Worm (Caenorhabditis elegans) whole organism, L2 larva: ENCODE results near the gene hpo-26.
"Not testable (repeated sequence)": the region's sequence is repeated elsewhere in the genome, so short reads cannot be mapped to it uniquely, and the experiment has no call there.

Experiments
- C34F6.9 ChIP-seq: fragments of 150-350 bp; optimal IDR thresholded peaks from 2 replicates; lab custom pipeline; 2014; ENCODE audit warnings: missing biosample characterization, missing genetic modification characterization
- F13H6.1 ChIP-seq: sonication (generic microtip); optimal IDR thresholded peaks from 2 replicates; lab custom pipeline; 2016; ENCODE audit warnings: missing genetic modification characterization, missing compliant biosample characterization
- ZK546.5 ChIP-seq: sonication (generic microtip); optimal IDR thresholded peaks from 2 replicates; lab custom pipeline; 2017; ENCODE audit warnings: missing biosample characterization, missing genetic modification characterization
- alr-1 ChIP-seq: fragments of 150-350 bp; optimal IDR thresholded peaks from 2 replicates; lab custom pipeline; 2014; ENCODE audit warnings: missing biosample characterization, missing genetic modification characterization
- ama-1 ChIP-seq: fragments of 150-350 bp; optimal IDR thresholded peaks from 2 replicates; lab custom pipeline; 2018; ENCODE audit warnings: inconsistent platforms
- blmp-1 ChIP-seq: sonication (generic microtip); optimal IDR thresholded peaks from 2 replicates; lab custom pipeline; 2017; ENCODE audit warnings: missing genetic modification characterization, mild to moderate bottlenecking, missing compliant biosample characterization, antibody characterized with exemption, moderate library complexity; ENCODE audit not compliant: insufficient read depth
- ceh-82 ChIP-seq: fragments of 150-350 bp; optimal IDR thresholded peaks from 2 replicates; lab custom pipeline; 2014; ENCODE audit warnings: missing biosample characterization, missing genetic modification characterization
- crh-2 ChIP-seq: sonication (generic microtip); optimal IDR thresholded peaks from 2 replicates; lab custom pipeline; 2017; ENCODE audit warnings: missing biosample characterization, missing genetic modification characterization
- elt-1 ChIP-seq: fragments of 150-350 bp; optimal IDR thresholded peaks from 2 replicates; lab custom pipeline; 2014; ENCODE audit warnings: missing biosample characterization, missing genetic modification characterization
- elt-3 ChIP-seq: sonication (generic microtip); optimal IDR thresholded peaks from 2 replicates; lab custom pipeline; 2017; ENCODE audit warnings: missing biosample characterization, missing genetic modification characterization
- fos-1 ChIP-seq: fragments of 150-350 bp; optimal IDR thresholded peaks from 2 replicates; lab custom pipeline; 2014; ENCODE audit warnings: missing biosample characterization, missing genetic modification characterization
- lsy-2 ChIP-seq, 2 experiments: fragments of 150-350 bp in 1 of 2; sonication (generic microtip) in 1 of 2; optimal IDR thresholded peaks; 2 replicates each; lab custom pipeline; 2014 to 2017; ENCODE audit warnings: missing biosample characterization in 2 of 2, missing genetic modification characterization in 2 of 2
- mab-5 ChIP-seq: fragments of 150-350 bp; optimal IDR thresholded peaks from 2 replicates; lab custom pipeline; 2014; ENCODE audit warnings: missing biosample characterization, missing genetic modification characterization
- mbf-1 ChIP-seq: sonication (generic microtip); optimal IDR thresholded peaks from 2 replicates; lab custom pipeline; 2017; ENCODE audit warnings: missing biosample characterization, missing genetic modification characterization
- mdl-1 ChIP-seq, 2 experiments: fragments of 150-350 bp in 1 of 2; sonication (generic microtip) in 1 of 2; optimal IDR thresholded peaks; 2 replicates each; lab custom pipeline; 2017; ENCODE audit warnings: missing biosample characterization in 2 of 2, missing genetic modification characterization in 2 of 2
- nhr-10 ChIP-seq: sonication (generic microtip); optimal IDR thresholded peaks from 2 replicates; lab custom pipeline; 2017; ENCODE audit warnings: missing biosample characterization, missing genetic modification characterization
- nhr-11 ChIP-seq: fragments of 150-350 bp; optimal IDR thresholded peaks from 2 replicates; lab custom pipeline; 2014; ENCODE audit warnings: missing biosample characterization, missing genetic modification characterization
- nhr-12 ChIP-seq: fragments of 150-350 bp; optimal IDR thresholded peaks from 2 replicates; lab custom pipeline; 2014; ENCODE audit warnings: missing biosample characterization, missing genetic modification characterization
- nhr-129 ChIP-seq: fragments of 150-350 bp; optimal IDR thresholded peaks from 2 replicates; lab custom pipeline; 2014; ENCODE audit warnings: missing biosample characterization, missing genetic modification characterization
- nhr-21 ChIP-seq: fragments of 150-350 bp; optimal IDR thresholded peaks from 2 replicates; lab custom pipeline; 2014; ENCODE audit warnings: missing biosample characterization, missing genetic modification characterization
- nhr-25 ChIP-seq: fragments of 150-350 bp; sonication (generic microtip); optimal IDR thresholded peaks from 3 replicates; lab custom pipeline; 2014; ENCODE audit warnings: missing biosample characterization, missing genetic modification characterization
- nhr-6 ChIP-seq: fragments of 150-350 bp; optimal IDR thresholded peaks from 2 replicates; lab custom pipeline; 2014; ENCODE audit warnings: missing biosample characterization, missing genetic modification characterization
- nhr-77 ChIP-seq: fragments of 150-350 bp; optimal IDR thresholded peaks from 2 replicates; lab custom pipeline; 2014; ENCODE audit warnings: missing biosample characterization, missing genetic modification characterization
- peb-1 ChIP-seq: fragments of 150-350 bp; optimal IDR thresholded peaks from 2 replicates; lab custom pipeline; 2014; ENCODE audit warnings: missing biosample characterization, missing genetic modification characterization
- skn-1 ChIP-seq: sonication (generic microtip); optimal IDR thresholded peaks from 2 replicates; lab custom pipeline; 2017; ENCODE audit warnings: missing biosample characterization, missing genetic modification characterization
- sma-3 ChIP-seq: sonication (generic microtip); optimal IDR thresholded peaks from 2 replicates; lab custom pipeline; 2016; ENCODE audit warnings: missing genetic modification reagents, missing genetic modification characterization, missing compliant biosample characterization
- sma-9 ChIP-seq, 2 experiments: fragments of 150-350 bp in 1 of 2; sonication (generic microtip) in 1 of 2; optimal IDR thresholded peaks; 2 replicates each; lab custom pipeline; 2014 to 2016; ENCODE audit warnings: missing genetic modification characterization in 2 of 2, mild to moderate bottlenecking in 1 of 2, missing biosample characterization in 1 of 2, missing compliant biosample characterization in 1 of 2, missing genetic modification reagents in 1 of 2, moderate library complexity in 1 of 2
- ztf-11 ChIP-seq: sonication (generic microtip); optimal IDR thresholded peaks from 2 replicates; lab custom pipeline; 2017; ENCODE audit warnings: missing biosample characterization, missing genetic modification characterization

The hpo-26 gene

DNA sequence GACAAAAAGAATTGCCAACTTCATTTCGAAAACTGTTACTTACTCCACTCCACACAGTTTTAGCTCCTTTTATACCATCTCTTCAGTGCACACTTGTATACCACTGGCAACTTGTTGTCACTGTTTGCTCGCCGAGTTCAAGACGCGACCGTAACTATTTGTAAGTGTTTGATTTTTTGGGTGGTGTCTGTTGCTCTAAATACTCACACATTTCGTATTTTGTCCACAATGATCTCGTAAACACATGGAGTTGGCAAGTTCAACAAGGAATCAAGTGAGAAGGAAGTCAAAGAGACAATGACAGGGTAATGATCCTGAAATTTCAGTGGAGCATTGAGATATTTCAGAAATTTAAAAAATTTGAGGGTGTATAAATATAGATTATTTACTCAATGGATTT lies at the start of gene hpo-26:
TSS of gene hpo-26 (minus strand) at position 31 of the 400 bp plus-strand sequence.
- TF ChIP-seq F13H6.1 (tag; lab: Kevin White, UChicago) (peak; percentile 70), nhr-129 (peak; percentile 39), nhr-12 (no peak), sma-9 (GFP tag; optimal IDR thresholded peaks at IDR 0.05; lab: Kevin White, UChicago) (peak; percentile 22), sma-9 (tag; optimal IDR thresholded peaks at IDR 0.05; lab: Kevin White, UChicago) (no peak)

DNA sequence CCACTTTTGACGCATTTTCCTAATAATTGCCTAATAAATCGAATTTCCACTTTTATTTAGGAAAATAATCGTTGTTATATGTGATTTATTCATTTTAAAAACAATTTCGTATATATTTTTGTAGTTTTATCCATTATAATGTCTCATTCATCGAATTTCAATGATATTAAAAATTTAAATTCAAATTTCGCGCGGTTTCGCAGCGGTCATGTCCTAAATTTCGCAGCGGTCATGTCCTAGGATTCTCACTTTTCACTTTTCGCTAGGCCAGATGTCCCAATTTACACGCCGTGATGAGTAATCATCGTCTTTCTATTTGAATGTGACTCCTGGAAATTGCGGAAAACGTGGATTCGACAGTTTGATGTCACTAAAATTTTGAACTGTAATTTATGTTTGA lies 48.9 kb upstream of the hpo-26 start, which contains the start of gene ZK1055.4:
TSS of gene ZK1055.4 (plus strand) at position 301 of the 400 bp plus-strand sequence.
- not testable (repeated sequence) for TF ChIP-seq alr-1; crh-2 (tag; lab: Kevin White, UChicago); elt-1 (tag; lab: Kevin White, UChicago)

DNA sequence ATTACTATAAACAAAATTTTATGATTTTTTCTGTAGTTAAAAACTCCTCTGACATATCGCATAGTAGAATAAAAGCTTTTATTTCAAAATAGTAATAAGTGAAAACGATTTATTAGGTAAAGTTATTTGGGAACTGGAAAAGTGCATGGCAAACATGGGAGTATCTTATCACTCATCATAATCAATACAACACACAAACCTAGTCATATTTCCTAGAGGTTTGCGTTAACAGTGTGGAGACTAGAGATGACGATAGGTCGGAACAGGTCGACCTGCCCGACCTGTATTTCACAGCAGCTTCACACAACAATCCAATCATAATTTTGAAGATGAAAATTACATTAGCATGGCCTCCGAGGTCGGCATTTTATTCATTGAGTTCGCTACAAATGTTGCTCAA lies 47.1 kb upstream of the hpo-26 start, which contains the start of gene EGAP9.3:
TSS of gene EGAP9.3 (minus strand) at position 131 of the 400 bp plus-strand sequence.
- no peak for TF ChIP-seq nhr-6
- TF ChIP-seq fos-1 (tag; lab: Kevin White, UChicago) = peak; percentile 74
- TF ChIP-seq, all 48 proteins: peak for 1

DNA sequence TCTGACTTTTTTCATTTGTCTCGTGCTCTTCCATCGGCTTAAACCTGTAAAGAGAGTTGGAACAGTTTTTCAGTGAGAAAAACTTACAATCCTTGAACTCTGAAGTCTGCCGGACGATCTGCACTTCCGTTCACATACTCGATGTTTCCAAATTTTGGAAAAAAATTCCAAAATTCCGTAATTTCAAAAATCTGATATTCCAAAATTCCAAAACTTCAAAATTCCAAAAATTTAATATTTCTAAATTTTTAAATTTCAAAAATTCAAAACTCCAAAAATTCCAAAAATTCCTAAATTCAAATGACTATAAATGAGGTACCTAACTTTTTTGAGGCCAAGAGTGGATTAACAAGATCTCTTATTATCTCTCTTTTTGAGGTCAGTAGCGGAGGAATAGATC lies 43.7 kb upstream of the hpo-26 start, which contains the start of gene EGAP9.4:
TSS of gene EGAP9.4 (plus strand) at position 301 of the 400 bp plus-strand sequence.
- TF ChIP-seq C34F6.9 (tag; lab: Kevin White, UChicago) (no peak), nhr-25 (no peak), nhr-11 (no peak), skn-1 (no peak), ceh-82 (tag; lab: Kevin White, UChicago) (no peak), sma-3 (GFP tag; lab: Kevin White, UChicago) (no peak), elt-3 (tag; lab: Kevin White, UChicago) (no peak), ama-1 (lab: Kevin White, UChicago) (no peak)

DNA sequence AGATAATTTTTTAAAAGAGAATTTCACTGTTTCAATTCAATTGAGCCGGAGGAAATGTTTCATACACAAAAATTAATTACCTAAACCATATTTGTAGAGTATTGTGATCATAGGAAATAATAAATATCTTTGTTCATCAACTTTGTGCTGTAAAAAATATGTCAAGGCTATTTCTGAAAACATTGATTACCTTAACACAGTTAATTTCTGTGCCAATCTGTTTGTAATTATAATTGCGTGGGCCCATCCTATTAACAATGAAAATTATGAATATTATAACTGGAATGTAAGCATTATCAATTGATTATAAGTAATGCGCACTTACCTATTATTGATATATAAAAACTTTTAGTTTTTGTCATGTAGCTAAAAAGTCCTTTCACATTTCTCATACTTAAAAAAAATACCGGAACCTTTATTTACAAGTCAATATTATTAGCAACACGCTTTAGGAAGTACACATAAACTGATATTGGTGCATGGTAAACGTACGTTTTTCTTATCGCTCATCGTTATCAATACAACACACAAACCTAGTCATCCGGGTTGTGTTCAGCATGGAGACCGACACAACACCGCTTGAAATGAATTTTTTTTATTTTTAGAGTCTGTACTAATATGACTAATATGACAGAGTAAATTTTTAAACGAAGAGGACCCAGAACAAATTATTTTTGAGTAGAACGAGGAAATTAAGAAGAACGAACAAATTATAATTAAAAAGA lies 42.7 kb upstream of the hpo-26 start, which contains the start of gene fut-2:
TSS of gene fut-2 (minus strand) at position 485 of the 725 bp plus-strand sequence.
- no peak for TF ChIP-seq ztf-11 (tag; lab: Kevin White, UChicago)
- no peak for TF ChIP-seq blmp-1
- peak; percentile 3 for TF ChIP-seq crh-2 (tag; lab: Kevin White, UChicago)
- TF ChIP-seq ZK546.5 (tag; lab: Kevin White, UChicago) = no peak
- TF ChIP-seq mab-5 (tag; lab: Kevin White, UChicago) = no peak
- peak; percentile 98 for TF ChIP-seq fos-1 (tag; lab: Kevin White, UChicago)

DNA sequence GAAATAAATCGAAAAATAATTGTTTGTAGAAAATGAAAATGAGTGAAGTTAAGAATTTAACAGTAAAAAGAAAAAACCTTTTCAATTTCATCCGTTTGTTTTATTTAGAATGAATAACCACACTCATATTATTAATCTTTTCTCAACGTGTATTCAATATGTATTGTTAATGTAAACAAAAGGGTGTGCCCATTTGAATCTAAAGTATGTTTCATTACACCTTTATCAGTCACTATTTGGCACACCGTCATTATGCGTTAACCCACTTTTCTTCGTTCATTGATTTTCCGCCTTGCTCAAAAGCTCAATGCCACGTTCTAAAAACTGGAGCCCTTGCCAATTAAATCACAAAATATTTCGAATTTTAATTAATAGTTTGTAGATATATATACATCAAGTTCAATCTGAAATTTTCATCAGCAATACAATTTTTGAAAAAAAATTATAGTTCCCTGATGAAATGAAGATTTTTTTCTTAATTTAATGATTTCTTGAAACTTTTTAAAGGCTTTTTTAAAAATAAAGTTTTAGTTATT lies 33.1 kb upstream of the hpo-26 start, which contains the start of gene K04A8.1:
TSS of gene K04A8.1 (plus strand) at position 486 of the 536 bp plus-strand sequence.
- TF ChIP-seq nhr-21 (tag; lab: Kevin White, UChicago) = no peak
- peak; percentile 15 for TF ChIP-seq crh-2 (tag; lab: Kevin White, UChicago)
- TF ChIP-seq fos-1 (tag; lab: Kevin White, UChicago) = peak; percentile 59
- TF ChIP-seq, all 48 proteins: peak for 2

DNA sequence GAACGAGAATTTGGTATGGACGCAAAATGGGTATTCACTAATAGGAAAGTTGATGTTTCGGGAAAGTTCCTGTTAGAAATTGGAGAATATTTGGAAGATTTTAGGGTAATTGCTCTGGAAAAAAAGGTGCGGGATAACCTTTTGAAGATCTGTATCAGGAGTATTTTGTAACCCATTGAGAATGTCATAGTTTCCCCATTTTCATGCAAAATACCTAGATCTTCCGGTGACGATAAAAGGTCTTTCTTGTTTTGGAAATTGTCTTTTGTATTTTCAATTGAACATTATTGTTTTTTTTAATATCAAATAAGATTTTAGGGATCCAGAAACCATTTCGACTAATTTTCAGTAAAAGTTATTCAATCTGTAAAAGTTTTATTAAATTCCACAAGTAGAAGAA lies 28.7 kb upstream of the hpo-26 start, which contains the start of gene spp-19:
TSS of gene spp-19 (minus strand) at position 101 of the 400 bp plus-strand sequence.
- no peak for TF ChIP-seq ztf-11 (tag; lab: Kevin White, UChicago)

DNA sequence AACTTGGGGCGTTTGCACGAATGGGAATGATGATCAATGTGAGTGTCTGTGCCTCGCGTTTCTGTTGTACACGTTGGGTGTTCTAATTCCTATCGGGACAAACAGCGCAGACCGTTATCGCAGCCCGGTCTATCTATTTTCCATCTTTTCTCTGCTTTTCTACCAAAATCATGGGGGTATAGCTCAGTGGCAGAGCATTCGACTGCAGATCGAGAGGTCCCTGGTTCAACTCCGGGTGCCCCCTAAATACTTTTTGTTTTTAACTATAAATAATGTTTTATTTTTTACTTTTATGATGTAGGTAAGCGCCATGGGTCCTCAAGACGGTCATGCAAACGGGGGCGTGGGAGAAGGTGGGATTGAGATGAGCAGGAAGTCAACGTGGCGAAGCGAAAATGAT lies 26.7 kb upstream of the hpo-26 start:
- TF ChIP-seq nhr-11 = no peak
- peak; percentile 7 for TF ChIP-seq sma-3 (GFP tag; lab: Kevin White, UChicago)
- peak; percentile 4 for TF ChIP-seq sma-9 (GFP tag; optimal IDR thresholded peaks at IDR 0.05; lab: Kevin White, UChicago)
- no peak for TF ChIP-seq sma-9 (tag; optimal IDR thresholded peaks at IDR 0.05; lab: Kevin White, UChicago)

DNA sequence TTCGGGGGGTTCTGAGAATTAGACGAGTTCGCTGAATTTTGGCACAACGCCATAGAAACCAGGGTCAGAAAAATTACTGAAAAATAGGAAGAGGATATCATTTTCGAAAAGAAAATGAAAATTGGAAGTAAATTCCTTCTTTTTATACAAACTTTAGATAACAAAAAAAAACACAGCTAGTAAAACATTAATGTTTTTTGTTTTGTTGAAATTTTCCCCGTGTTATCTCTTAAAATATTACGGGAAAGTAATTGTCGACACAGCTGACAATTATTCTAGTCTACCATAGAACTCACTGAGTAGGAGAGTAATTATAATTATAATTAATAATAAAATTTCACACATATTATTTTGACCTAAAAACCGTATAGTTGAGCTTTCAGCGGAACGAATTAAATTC lies 26.2 kb upstream of the hpo-26 start, which contains the start of gene spp-26:
TSS of gene spp-26 (minus strand) at position 101 of the 400 bp plus-strand sequence.
- TF ChIP-seq nhr-10 (tag; lab: Kevin White, UChicago) (no peak), lsy-2 (tag; optimal IDR thresholded peaks at IDR 0.05; lab: Kevin White, UChicago) (no peak), mbf-1 (tag; lab: Kevin White, UChicago) (no peak), nhr-12 (no peak), peb-1 (no peak), nhr-6 (no peak), mdl-1 (tag; optimal IDR thresholded peaks at IDR 0.05; lab: Kevin White, UChicago) (no peak), elt-3 (tag; lab: Kevin White, UChicago) (no peak), alr-1 (no peak), ZK546.5 (tag; lab: Kevin White, UChicago) (no peak), nhr-77 (tag; lab: Kevin White, UChicago) (no peak)
